Fruit fly (Drosophila melanogaster): ENCODE data around the gene Cog4.

Cog4 gene

DNA sequence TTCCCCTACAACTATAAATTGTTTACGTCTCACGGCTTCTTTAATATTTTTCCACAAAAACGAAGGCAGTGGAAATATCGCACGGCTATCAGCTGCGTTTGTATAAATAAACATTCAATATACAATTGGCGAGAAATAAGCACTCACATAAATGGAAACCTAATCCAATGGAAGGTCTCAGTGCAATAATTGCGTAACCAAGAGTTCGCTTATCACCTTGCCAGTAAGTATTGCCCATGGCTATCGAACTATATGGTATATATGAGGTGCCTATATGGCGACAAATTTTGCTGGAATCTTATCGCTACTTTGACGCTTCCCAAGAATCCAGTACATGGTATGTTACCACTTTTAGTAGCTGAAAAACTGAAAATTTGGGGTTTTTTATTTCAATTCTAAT, 13.8 kb upstream of the Cog4 start:
- TF ChIP-seq Mio (GFP tag; optimal IDR thresholded peaks at IDR 0.05): no peak
- no peak for TF ChIP-seq dmrt93B (GFP tag; optimal IDR thresholded peaks at IDR 0.05)
- TF ChIP-seq tai (GFP tag; optimal IDR thresholded peaks at IDR 0.05): no peak
- no peak for TF ChIP-seq OdsH (GFP tag; optimal IDR thresholded peaks at IDR 0.05)
- no peak for TF ChIP-seq Jra (GFP tag; optimal IDR thresholded peaks at IDR 0.05)
- no peak for TF ChIP-seq ey (GFP tag; optimal IDR thresholded peaks at IDR 0.05)
- TF ChIP-seq pan (optimal IDR thresholded peaks at IDR 0.05): no peak
- no peak for TF ChIP-seq sv (GFP tag; optimal IDR thresholded peaks at IDR 0.05)
- TF ChIP-seq lola (GFP tag; optimal IDR thresholded peaks at IDR 0.05): no peak
- no peak for TF ChIP-seq jim (GFP tag; optimal IDR thresholded peaks at IDR 0.05)

DNA sequence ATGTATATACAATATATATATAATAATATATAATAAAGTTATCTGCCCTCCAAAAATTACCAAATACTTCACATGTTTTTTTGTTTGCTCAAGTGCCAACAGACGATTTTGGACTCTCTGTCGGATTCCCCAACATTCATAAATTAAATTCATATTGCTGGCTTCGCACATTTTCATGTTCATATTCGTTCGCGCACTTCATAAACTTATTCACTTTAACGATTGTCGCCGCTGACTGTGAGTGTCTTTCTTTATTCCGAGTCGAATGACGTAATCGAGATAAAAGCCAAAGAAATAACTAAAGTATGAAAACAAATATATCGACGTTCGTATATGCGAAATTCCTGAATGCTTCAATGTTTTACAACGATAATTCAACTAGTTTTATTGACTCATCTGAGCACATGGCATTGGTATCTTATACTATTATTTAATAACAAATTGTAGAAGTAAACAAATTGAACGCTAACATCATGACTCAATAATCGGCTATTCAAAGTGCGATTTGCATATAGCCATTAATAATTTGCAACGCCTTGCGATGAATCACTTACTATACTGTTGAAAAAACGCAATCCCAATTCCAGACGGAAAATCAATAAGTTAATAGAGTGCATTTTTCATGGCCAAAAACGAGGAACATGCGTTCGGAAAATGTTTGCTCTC, 12.0 kb upstream of the Cog4 start:
- TF ChIP-seq Rel (GFP tag; optimal IDR thresholded peaks at IDR 0.05): peak; percentile 6
- TF ChIP-seq Rel (tag; optimal IDR thresholded peaks at IDR 0.05): peak; percentile 78
- TF ChIP-seq N (GFP tag; optimal IDR thresholded peaks at IDR 0.05): no peak
- TF ChIP-seq Vsx2 (GFP tag; optimal IDR thresholded peaks at IDR 0.05; ENCODE audit: partially characterized antibody): no peak

DNA sequence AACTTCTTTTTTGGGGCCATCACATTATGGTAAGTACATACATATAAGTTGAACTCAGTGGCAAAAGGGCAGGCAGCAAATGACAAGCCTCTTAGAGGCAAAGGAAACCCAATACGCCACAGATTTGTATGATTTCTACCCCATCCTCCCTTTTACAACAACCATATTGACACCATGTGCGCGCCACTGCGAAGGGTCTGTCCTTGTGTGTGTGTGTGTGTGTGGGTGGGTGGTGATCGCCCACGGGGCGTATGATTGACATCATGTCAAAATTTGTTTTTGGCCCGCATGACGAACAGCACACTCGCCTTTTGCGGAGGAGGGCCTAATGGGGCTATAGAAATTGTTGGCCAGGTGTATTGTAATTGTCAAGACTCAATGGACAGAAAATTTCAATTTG, 11.2 kb upstream of the Cog4 start:
- TF ChIP-seq Hnf4 (GFP tag; optimal IDR thresholded peaks at IDR 0.05) (no peak), Vsx2 (GFP tag; optimal IDR thresholded peaks at IDR 0.05; ENCODE audit: partially characterized antibody) (no peak), sage (GFP tag; optimal IDR thresholded peaks at IDR 0.05) (no peak), brk (GFP tag; optimal IDR thresholded peaks at IDR 0.05) (no peak), dl (GFP tag; optimal IDR thresholded peaks at IDR 0.05; ENCODE audit: insufficient read depth in 1 of 2, partially characterized antibody in 2 of 2) (no peak), Mio (GFP tag; optimal IDR thresholded peaks at IDR 0.05) (no peak)

DNA sequence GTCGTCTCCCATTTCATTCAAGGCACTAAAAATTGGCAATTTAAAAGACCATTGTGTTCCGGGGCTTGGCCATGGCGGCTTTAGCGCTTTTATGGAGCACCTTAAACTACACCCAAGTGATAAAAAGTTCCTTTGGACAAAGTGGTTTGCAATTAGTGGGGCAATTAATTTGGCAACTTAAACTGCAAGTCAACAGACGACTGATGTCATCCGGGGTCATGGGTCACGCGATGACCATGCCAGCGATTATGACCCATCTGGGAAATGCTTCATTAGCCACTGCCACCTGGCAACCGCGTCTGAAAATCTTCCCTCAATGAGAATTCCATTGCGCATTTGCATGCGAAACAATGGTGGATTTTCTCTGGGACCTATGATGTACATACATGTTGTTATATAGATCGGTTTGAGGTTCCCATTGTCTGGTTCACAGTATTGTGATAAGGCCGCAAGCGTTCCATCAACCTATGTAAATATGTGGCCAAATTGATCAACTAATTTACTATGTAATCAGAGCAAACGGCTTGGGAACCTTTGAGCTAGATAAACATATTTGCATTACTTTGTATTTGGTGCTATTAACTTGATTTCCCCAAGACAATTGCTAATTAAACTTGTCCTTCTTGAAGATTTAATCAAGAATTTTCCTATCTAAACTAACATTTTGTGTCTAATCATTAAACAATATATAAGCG, 8.8 kb upstream of the Cog4 start:
- no peak for TF ChIP-seq HLH106 (tag; optimal IDR thresholded peaks at IDR 0.05)
- TF ChIP-seq woc (GFP tag; optimal IDR thresholded peaks at IDR 0.05): no peak
- no peak for TF ChIP-seq Hr78 (GFP tag; optimal IDR thresholded peaks at IDR 0.05)
- no peak for TF ChIP-seq Hnf4 (GFP tag; optimal IDR thresholded peaks at IDR 0.05)
- TF ChIP-seq lola (GFP tag; optimal IDR thresholded peaks at IDR 0.05): no peak
- TF ChIP-seq GATAd (GFP tag; optimal IDR thresholded peaks at IDR 0.05): no peak
- TF ChIP-seq Sp1 (GFP tag; optimal IDR thresholded peaks at IDR 0.05): no peak
- no peak for TF ChIP-seq br (GFP tag; optimal IDR thresholded peaks at IDR 0.05)
- TF ChIP-seq fru (GFP tag; optimal IDR thresholded peaks at IDR 0.05): no peak
- no peak for TF ChIP-seq brk (GFP tag; optimal IDR thresholded peaks at IDR 0.05)
- TF ChIP-seq pan (optimal IDR thresholded peaks at IDR 0.05): no peak
- no peak for TF ChIP-seq dsf (GFP tag; optimal IDR thresholded peaks at IDR 0.05; ENCODE audit: borderline replicate concordance)
- no peak for TF ChIP-seq dmrt93B (GFP tag; optimal IDR thresholded peaks at IDR 0.05)
- no peak for TF ChIP-seq tai (GFP tag; optimal IDR thresholded peaks at IDR 0.05)
- TF ChIP-seq Dif (GFP tag; optimal IDR thresholded peaks at IDR 0.05; ENCODE audit: partially characterized antibody): no peak
- no peak for TF ChIP-seq Myc (optimal IDR thresholded peaks at IDR 0.05)
- TF ChIP-seq psq (GFP tag; optimal IDR thresholded peaks at IDR 0.05): no peak

DNA sequence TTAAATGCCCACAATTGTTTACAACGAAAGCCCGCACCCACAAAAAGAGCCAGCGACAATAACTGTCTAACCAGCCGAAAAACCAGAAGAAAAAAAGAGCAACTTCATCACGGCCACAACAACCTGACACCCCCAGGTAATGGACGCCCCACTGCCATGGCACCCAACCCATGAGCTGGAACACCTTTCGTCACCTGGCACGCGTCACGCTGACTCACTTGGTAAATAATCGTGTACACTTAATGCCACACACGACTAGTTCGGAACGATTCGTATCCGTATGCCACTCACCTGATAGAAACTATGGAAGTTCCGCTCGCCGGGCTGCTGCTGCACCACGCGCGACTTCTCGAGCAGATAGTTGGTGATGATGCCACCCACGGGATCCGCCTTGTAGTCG, 7.9 kb upstream of the Cog4 start:
- no peak for TF ChIP-seq Dfd (GFP tag; optimal IDR thresholded peaks at IDR 0.05)

DNA sequence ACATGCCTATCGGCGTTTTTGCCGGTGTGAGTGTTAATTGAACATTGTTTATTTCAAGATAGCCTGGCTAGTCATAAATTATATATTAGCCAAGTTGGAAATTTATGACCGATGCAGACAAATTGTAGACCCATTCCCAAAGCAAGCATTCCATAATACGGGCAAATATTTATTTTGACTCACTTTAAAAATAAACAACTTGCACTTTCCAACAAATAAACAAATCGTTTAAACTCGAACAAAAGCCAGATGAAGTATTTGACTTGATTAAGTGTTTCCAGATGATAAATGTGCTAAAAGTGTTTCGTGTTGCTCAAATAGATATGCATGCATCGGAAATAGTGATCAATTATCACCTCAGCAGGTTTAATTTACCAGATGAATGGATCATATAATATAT, 7.1 kb upstream of the Cog4 start:
- TF ChIP-seq Hr78 (GFP tag; optimal IDR thresholded peaks at IDR 0.05) (no peak), br (GFP tag; optimal IDR thresholded peaks at IDR 0.05) (no peak), Hnf4 (GFP tag; optimal IDR thresholded peaks at IDR 0.05) (no peak), rgr (GFP tag; optimal IDR thresholded peaks at IDR 0.05) (no peak), Hr83 (GFP tag; optimal IDR thresholded peaks at IDR 0.05; ENCODE audit: poor library complexity, severe bottlenecking) (no peak), dl (GFP tag; optimal IDR thresholded peaks at IDR 0.05; ENCODE audit: insufficient read depth in 1 of 2, partially characterized antibody in 2 of 2) (no peak), CG9705 (GFP tag; optimal IDR thresholded peaks at IDR 0.05) (no peak)
